Fruit fly (Drosophila melanogaster) whole organism, embryonic: ENCODE data around the gene CG13894.

Experiments used
- BEAF-32 ChIP-seq: fragments of 200-800 bp; sonication (Bioruptor generic); optimal IDR thresholded peaks from 3 replicates; lab custom pipeline; 2017; ENCODE audit warnings: missing biosample characterization, missing genetic modification characterization, mild to moderate bottlenecking, moderate library complexity, missing genetic modification reagents
- C15 ChIP-seq: fragments of 200-800 bp; sonication (Bioruptor generic); IDR thresholded peaks from 3 replicates; pipeline ENCODE4 v1.3.6; 2022; ENCODE audit warnings: missing biosample characterization, missing genetic modification characterization
- CG10267 ChIP-seq: fragments of 200-800 bp; sonication (Bioruptor generic); optimal IDR thresholded peaks from 2 replicates; lab custom pipeline; 2018; ENCODE audit warnings: missing biosample characterization, mild to moderate bottlenecking, missing genetic modification characterization, moderate library complexity
- CG10959 ChIP-seq: fragments of 200-800 bp; sonication (Bioruptor generic); IDR thresholded peaks from 2 replicates; pipeline ENCODE4 v1.3.6; 2022; ENCODE audit warnings: missing biosample characterization, missing genetic modification characterization
- CG11085 ChIP-seq: fragments of 200-800 bp; sonication (Bioruptor generic); IDR thresholded peaks from 2 replicates; pipeline ENCODE4 v1.3.6; 2022; ENCODE audit warnings: missing biosample characterization, missing genetic modification characterization
- CG11398 ChIP-seq: fragments of 200-800 bp; sonication (Bioruptor generic); optimal IDR thresholded peaks from 2 replicates; lab custom pipeline; 2016; ENCODE audit warnings: missing biosample characterization, missing genetic modification characterization
- CG11695 ChIP-seq: fragments of 200-800 bp; sonication (Bioruptor generic); IDR thresholded peaks from 3 replicates; pipeline ENCODE4 v1.3.6; 2022; ENCODE audit warnings: missing biosample characterization, missing genetic modification characterization
- CG11696 ChIP-seq: fragments of 200-800 bp; sonication (Bioruptor generic); IDR thresholded peaks from 2 replicates; pipeline ENCODE4 v1.3.6; 2022; ENCODE audit warnings: missing biosample characterization, missing genetic modification characterization
- CG12104 ChIP-seq: fragments of 200-800 bp; sonication (Bioruptor generic); optimal IDR thresholded peaks from 3 replicates; lab custom pipeline; 2016; ENCODE audit warnings: missing biosample characterization, missing genetic modification characterization
- CG1233 ChIP-seq: fragments of 200-800 bp; sonication (Bioruptor generic); optimal IDR thresholded peaks from 4 replicates; lab custom pipeline; 2018; ENCODE audit warnings: missing biosample characterization, mild to moderate bottlenecking, missing genetic modification characterization
- CG13123 ChIP-seq: fragments of 200-800 bp; sonication (Bioruptor generic); optimal IDR thresholded peaks from 2 replicates; lab custom pipeline; 2016; ENCODE audit warnings: missing biosample characterization, missing genetic modification characterization
- CG14667 ChIP-seq: fragments of 200-800 bp; sonication (Bioruptor generic); IDR thresholded peaks from 2 replicates; pipeline ENCODE4 v1.3.6; 2022; ENCODE audit warnings: missing biosample characterization, missing genetic modification characterization
- CG1647 ChIP-seq: fragments of 200-800 bp; sonication (Bioruptor generic); optimal IDR thresholded peaks from 3 replicates; lab custom pipeline; 2016; ENCODE audit warnings: missing biosample characterization, missing genetic modification characterization
- CG17612 ChIP-seq: fragments of 200-800 bp; sonication (Bioruptor generic); IDR thresholded peaks from 2 replicates; pipeline ENCODE4 v1.3.6; 2022; ENCODE audit warnings: missing biosample characterization, missing genetic modification characterization
- CG17802 ChIP-seq: fragments of 200-800 bp; sonication (Bioruptor generic); optimal IDR thresholded peaks from 2 replicates; lab custom pipeline; 2018; ENCODE audit warnings: missing biosample characterization, mild to moderate bottlenecking, missing genetic modification characterization, moderate library complexity
- CG2199 ChIP-seq: fragments of 200-800 bp; sonication (Bioruptor generic); IDR thresholded peaks from 3 replicates; pipeline ENCODE4 v1.3.6; 2022; ENCODE audit warnings: missing biosample characterization, missing genetic modification characterization
- CG3995 ChIP-seq: fragments of 200-800 bp; sonication (Bioruptor generic); optimal IDR thresholded peaks from 3 replicates; lab custom pipeline; 2016; ENCODE audit warnings: missing biosample characterization, missing genetic modification characterization
- CG6272 ChIP-seq: fragments of 200-800 bp; sonication (Bioruptor generic); IDR thresholded peaks from 2 replicates; pipeline ENCODE4 v1.3.6; 2022; ENCODE audit warnings: missing biosample characterization, missing genetic modification characterization
- CG9727 ChIP-seq: fragments of 200-800 bp; sonication (Bioruptor generic); optimal IDR thresholded peaks from 3 replicates; lab custom pipeline; 2017; ENCODE audit warnings: missing biosample characterization, mild to moderate bottlenecking, missing genetic modification characterization
- Drgx ChIP-seq: fragments of 200-800 bp; sonication (Bioruptor generic); IDR thresholded peaks from 2 replicates; pipeline ENCODE4 v1.3.6; 2022; ENCODE audit warnings: missing biosample characterization, missing genetic modification characterization
- Ets65A ChIP-seq: fragments of 200-800 bp; sonication (Bioruptor generic); peaks from one replicate; lab custom pipeline; 2016; ENCODE audit warnings: missing biosample characterization, missing genetic modification characterization
- Fer1 ChIP-seq: fragments of 200-800 bp; sonication (Bioruptor generic); optimal IDR thresholded peaks from 2 replicates; lab custom pipeline; 2017; ENCODE audit warnings: missing biosample characterization, mild to moderate bottlenecking, missing genetic modification characterization
- HHEX ChIP-seq: fragments of 200-800 bp; sonication (Bioruptor generic); optimal IDR thresholded peaks from 3 replicates; lab custom pipeline; 2017; ENCODE audit warnings: missing biosample characterization, mild to moderate bottlenecking, missing genetic modification characterization, missing genetic modification reagents
- MTF-1 ChIP-seq: fragments of 200-800 bp; sonication (Bioruptor generic); optimal IDR thresholded peaks from 2 replicates; lab custom pipeline; 2018; ENCODE audit warnings: missing biosample characterization, mild to moderate bottlenecking, missing genetic modification characterization, borderline replicate concordance
- Myb ChIP-seq: fragments of 200-800 bp; sonication (Bioruptor generic); optimal IDR thresholded peaks from 2 replicates; lab custom pipeline; 2016; ENCODE audit warnings: missing biosample characterization, missing genetic modification characterization
- NK7.1 ChIP-seq: fragments of 200-800 bp; sonication (Bioruptor generic); optimal IDR thresholded peaks from 3 replicates; lab custom pipeline; 2016; ENCODE audit warnings: missing biosample characterization, missing genetic modification characterization
- Opbp ChIP-seq: fragments of 200-800 bp; sonication (Bioruptor generic); IDR thresholded peaks from 3 replicates; pipeline ENCODE4 v1.3.6; 2022; ENCODE audit warnings: missing biosample characterization, missing genetic modification characterization; ENCODE audit not compliant: partially characterized antibody
- Sin3A ChIP-seq: fragments of >200 bp; optimal IDR thresholded peaks from 2 replicates; lab custom pipeline; 2018
- Taf1 ChIP-seq: fragments of 200-800 bp; sonication (Bioruptor generic); IDR thresholded peaks from 2 replicates; pipeline ENCODE4 v1.3.6; 2022; ENCODE audit warnings: missing biosample characterization, missing genetic modification characterization
- amos ChIP-seq: fragments of 200-800 bp; sonication (Bioruptor generic); IDR thresholded peaks from 2 replicates; pipeline ENCODE4 v1.3.6; 2022; ENCODE audit warnings: missing biosample characterization, missing genetic modification characterization; ENCODE audit not compliant: partially characterized antibody
- ato ChIP-seq: fragments of 200-800 bp; sonication (Bioruptor generic); IDR thresholded peaks from 2 replicates; pipeline ENCODE4 v1.3.6; 2022; ENCODE audit warnings: missing biosample characterization, missing genetic modification characterization; ENCODE audit not compliant: partially characterized antibody
- bbx ChIP-seq: fragments of 200-800 bp; sonication (Bioruptor generic); IDR thresholded peaks from 2 replicates; pipeline ENCODE4 v1.3.6; 2022; ENCODE audit warnings: missing biosample characterization, missing genetic modification characterization; ENCODE audit not compliant: partially characterized antibody
- disco-r ChIP-seq: fragments of 200-800 bp; sonication (Bioruptor generic); optimal IDR thresholded peaks from 2 replicates; lab custom pipeline; 2016; ENCODE audit warnings: missing biosample characterization, missing genetic modification characterization
- fru ChIP-seq: fragments of >200 bp; optimal IDR thresholded peaks from 2 replicates; lab custom pipeline; 2017
- gcm2 ChIP-seq: fragments of 200-800 bp; sonication (Bioruptor generic); optimal IDR thresholded peaks from 2 replicates; lab custom pipeline; 2016; ENCODE audit warnings: missing biosample characterization, missing genetic modification characterization
- gt ChIP-seq: fragments of 200-800 bp; sonication (Bioruptor generic); IDR thresholded peaks from 2 replicates; pipeline ENCODE4 v1.3.6; 2022; ENCODE audit warnings: missing biosample characterization, missing genetic modification characterization
- hb ChIP-seq: fragments of 200-800 bp; sonication (Bioruptor generic); IDR thresholded peaks from 3 replicates; pipeline ENCODE4 v1.3.6; 2022; ENCODE audit warnings: missing biosample characterization, missing genetic modification characterization; ENCODE audit not compliant: partially characterized antibody
- lab ChIP-seq: fragments of 200-800 bp; sonication (Bioruptor generic); optimal IDR thresholded peaks from 3 replicates; lab custom pipeline; 2017; ENCODE audit warnings: missing biosample characterization, missing genetic modification characterization, mild to moderate bottlenecking, moderate library complexity, missing genetic modification reagents
- nau ChIP-seq: fragments of 200-800 bp; sonication (Bioruptor generic); optimal IDR thresholded peaks from 3 replicates; lab custom pipeline; 2017; ENCODE audit warnings: missing biosample characterization, mild to moderate bottlenecking, missing genetic modification characterization, missing genetic modification reagents
- nom ChIP-seq: fragments of 200-800 bp; sonication (Bioruptor generic); optimal IDR thresholded peaks from 2 replicates; lab custom pipeline; 2017; ENCODE audit warnings: missing biosample characterization, missing genetic modification characterization, mild to moderate bottlenecking, moderate library complexity, missing genetic modification reagents
- oc ChIP-seq: fragments of 200-800 bp; sonication (Bioruptor generic); optimal IDR thresholded peaks from 2 replicates; lab custom pipeline; 2018; ENCODE audit warnings: missing biosample characterization, mild to moderate bottlenecking, missing genetic modification characterization, moderate library complexity
- pan ChIP-seq, 4 experiments: fragments of >200 bp in 3 of 4; fragments of 200-800 bp in 1 of 4; sonication (Bioruptor generic) in 1 of 4; optimal IDR thresholded peaks in 3 of 4; IDR thresholded peaks in 1 of 4; 2 replicates each; pipeline versions ENCODE4 v1.3.6 to Lab custom; 2017 to 2022; ENCODE audit warnings: missing biosample characterization in 2 of 4, missing genetic modification characterization in 2 of 4, mixed read lengths in 1 of 4
- ranshi ChIP-seq: fragments of 200-800 bp; sonication (Bioruptor generic); IDR thresholded peaks from 2 replicates; pipeline ENCODE4 v1.3.6; 2022; ENCODE audit warnings: missing biosample characterization, missing genetic modification characterization
- rib ChIP-seq: fragments of 200-800 bp; sonication (Bioruptor generic); IDR thresholded peaks from 2 replicates; pipeline ENCODE4 v1.3.6; 2022; ENCODE audit warnings: missing biosample characterization, missing genetic modification characterization
- ro ChIP-seq: fragments of 200-800 bp; sonication (Bioruptor generic); IDR thresholded peaks from 2 replicates; pipeline ENCODE4 v1.3.6; 2022; ENCODE audit warnings: missing biosample characterization, missing genetic modification characterization
- unpg ChIP-seq: fragments of 200-800 bp; sonication (Bioruptor generic); optimal IDR thresholded peaks from 3 replicates; lab custom pipeline; 2018; ENCODE audit warnings: missing biosample characterization, mild to moderate bottlenecking, missing genetic modification characterization, moderate library complexity
- vvl ChIP-seq: fragments of 200-800 bp; sonication (Bioruptor generic); IDR thresholded peaks from 2 replicates; pipeline ENCODE4 v1.3.6; 2022; ENCODE audit warnings: missing biosample characterization, missing genetic modification characterization
- yki ChIP-seq: fragments of >200 bp; optimal IDR thresholded peaks from 3 replicates; lab custom pipeline; 2018
- z ChIP-seq: fragments of 200-800 bp; sonication (Bioruptor generic); IDR thresholded peaks from 3 replicates; pipeline ENCODE4 v1.3.6; 2022; ENCODE audit warnings: missing biosample characterization, missing genetic modification characterization

CG13894 gene

DNA sequence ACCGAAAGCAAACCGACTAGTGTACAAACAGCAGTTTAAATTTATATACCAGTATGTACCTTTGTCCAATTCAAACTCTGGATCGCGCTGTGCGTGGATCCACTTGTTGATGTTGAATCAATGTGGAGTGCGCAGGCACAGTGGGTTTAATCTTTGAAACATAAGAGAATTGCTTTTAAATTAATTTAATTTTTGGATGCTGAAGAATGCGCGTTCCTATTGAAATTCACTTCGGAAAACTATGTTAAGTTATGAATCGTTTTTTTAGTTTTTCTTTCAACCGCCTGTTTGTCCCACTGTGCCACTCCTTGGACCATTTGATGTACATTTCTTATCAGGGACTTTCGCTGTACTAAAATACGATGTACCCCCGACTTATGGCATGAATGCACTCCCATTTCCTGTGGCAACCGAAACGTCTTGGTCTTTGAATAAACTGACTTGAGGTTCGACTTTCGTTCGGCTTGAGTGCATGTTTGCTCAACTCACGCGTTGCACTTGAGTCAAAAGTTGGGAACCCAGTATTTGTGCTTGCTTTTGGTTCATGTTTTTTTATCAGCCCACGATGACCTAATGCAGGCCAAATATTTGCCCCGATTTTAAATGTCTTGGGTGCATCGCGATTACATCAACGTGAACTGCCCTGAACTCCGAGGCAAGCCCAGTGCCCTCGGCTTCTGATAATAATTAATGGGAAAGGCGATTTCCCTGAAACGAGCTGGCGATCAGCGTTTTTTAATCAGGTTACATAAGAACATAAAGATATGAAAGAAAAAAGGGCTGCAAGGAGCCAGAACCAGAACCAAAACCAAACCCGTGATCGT is 25.8 kb upstream of the CG13894 start (continued):
- TF ChIP-seq CG1233 (GFP tag; lab: Kevin White, UChicago) (peak; percentile 93), gcm2 (GFP tag; lab: Kevin White, UChicago) (peak; percentile 89), Myb (GFP tag; lab: Kevin White, UChicago) (peak; percentile 69), ro (peak; percentile 83; the same call in 1 of the 2 replicates), Sin3A (no peak), CG2199 (GFP tag; lab: Robert Waterston, UW) (peak; percentile 97), nau (GFP tag; lab: Kevin White, UChicago) (peak; percentile 89), amos (GFP tag; lab: Robert Waterston, UW) (no peak), CG10267 (tag; lab: Kevin White, UChicago) (peak; percentile 92), ranshi (GFP tag; lab: Robert Waterston, UW) (peak; percentile 91), CG17802 (tag; lab: Kevin White, UChicago) (peak; percentile 87), lab (GFP tag; lab: Kevin White, UChicago) (peak; percentile 80), BEAF-32 (GFP tag; lab: Kevin White, UChicago) (no peak), MTF-1 (peak; percentile 89), CG14667 (GFP tag; lab: Robert Waterston, UW) (peak; percentile 90), pan (optimal IDR thresholded peaks at IDR 0.05; lab: Kevin White, UChicago) (no peak), pan (GFP tag; optimal IDR thresholded peaks at IDR 0.05 in 1 of 2, IDR thresholded peaks at IDR 0.05 in 1 of 2) (peak in 1 of 2 experiments; percentile 91), gt (GFP tag; lab: Robert Waterston, UW) (peak; percentile 92), Opbp (GFP tag; lab: Robert Waterston, UW) (peak; percentile 26; the same call in 1 of the 3 replicates), CG17612 (GFP tag; lab: Robert Waterston, UW) (peak; percentile 82), CG3995 (GFP tag; lab: Kevin White, UChicago) (no peak), ato (no peak), CG12104 (GFP tag; lab: Kevin White, UChicago) (peak; percentile 89), oc (peak; percentile 88), CG1647 (peak; percentile 80), CG6272 (GFP tag; lab: Robert Waterston, UW) (peak; percentile 81), Fer1 (GFP tag; lab: Kevin White, UChicago) (peak; percentile 58), rib (no peak), Drgx (GFP tag; lab: Robert Waterston, UW) (peak; percentile 93), disco-r (GFP tag; lab: Kevin White, UChicago) (peak; percentile 86), CG11695 (GFP tag; lab: Robert Waterston, UW) (peak; percentile 91), NK7.1 (GFP tag; lab: Kevin White, UChicago) (peak; percentile 89), fru (lab: Kevin White, UChicago) (no peak), CG13123 (GFP tag; lab: Kevin White, UChicago) (peak; percentile 81), hb (GFP tag; lab: Robert Waterston, UW) (no peak), yki (lab: Kevin White, UChicago) (no peak), HHEX (peak; percentile 86), z (GFP tag; lab: Robert Waterston, UW) (peak; percentile 71), nom (GFP tag; lab: Kevin White, UChicago) (peak; percentile 83), Taf1 (GFP tag; lab: Robert Waterston, UW) (no peak; the same call in 1 of the 2 replicates), vvl (GFP tag; lab: Robert Waterston, UW) (peak; percentile 97), CG9727 (GFP tag; lab: Kevin White, UChicago) (peak; percentile 99), CG11085 (peak; percentile 77), CG11398 (peak; percentile 92), CG11696 (peak; percentile 88), C15 (GFP tag; lab: Robert Waterston, UW) (peak; percentile 74; the same call in 1 of the 3 replicates), CG10959 (GFP tag; lab: Robert Waterston, UW) (peak; percentile 98), bbx (GFP tag; lab: Robert Waterston, UW) (no peak), Ets65A (GFP tag; lab: Kevin White, UChicago) (peak; percentile 97), unpg (GFP tag; lab: Kevin White, UChicago) (peak; percentile 96)
